Fruit fly (Drosophila melanogaster): Measurements from ENCODE around the gene CG9119.

Gene CG9119

dm6 chr3L:1169617-1170016, 35.0 kb downstream of the CG9119 start (continued):
- TF ChIP-seq en (GFP tag; optimal IDR thresholded peaks at IDR 0.05) (no peak), Atf6 (GFP tag; IDR thresholded peaks at IDR 0.05) (no peak), tap (tag; optimal IDR thresholded peaks at IDR 0.05) (peak; percentile 7), D19B (GFP tag; optimal IDR thresholded peaks at IDR 0.05) (no peak), CG9932 (GFP tag; IDR thresholded peaks at IDR 0.05) (no peak), CG5245 (GFP tag; optimal IDR thresholded peaks at IDR 0.05) (no peak), chinmo (GFP tag; IDR thresholded peaks at IDR 0.05; ENCODE audit: partially characterized antibody) (0 out of 4 replicates have a peak, but pooled peaks have one; percentile 32), CG8478 (optimal IDR thresholded peaks at IDR 0.05) (no peak), CG17568 (GFP tag; optimal IDR thresholded peaks at IDR 0.05) (peak; percentile 33), sug (tag; optimal IDR thresholded peaks at IDR 0.05) (peak; percentile 55), CG34376 (GFP tag; optimal IDR thresholded peaks at IDR 0.05) (peak; percentile 55), CG12071 (GFP tag; optimal IDR thresholded peaks at IDR 0.05) (peak; percentile 34), ERR (GFP tag; optimal IDR thresholded peaks at IDR 0.05) (no peak), GATAe (GFP tag; conservative IDR thresholded peaks at IDR 0.05) (0 out of 2 replicates have a peak, but pooled peaks have one; percentile 30), Lpt (GFP tag; optimal IDR thresholded peaks at IDR 0.05) (no peak), cwo (GFP tag; optimal IDR thresholded peaks at IDR 0.05) (peak; percentile 30), Neu2 (GFP tag; optimal IDR thresholded peaks at IDR 0.05; ENCODE audit: borderline replicate concordance) (no peak), pum (GFP tag; optimal IDR thresholded peaks at IDR 0.05) (no peak), dmrt11E (tag; optimal IDR thresholded peaks at IDR 0.05) (no peak), Chrac-16 (GFP tag; optimal IDR thresholded peaks at IDR 0.05) (no peak), exex (tag; optimal IDR thresholded peaks at IDR 0.05) (peak; percentile 95), CG10979 (tag; optimal IDR thresholded peaks at IDR 0.05) (no peak), CG15269 (tag; optimal IDR thresholded peaks at IDR 0.05) (peak; percentile 39), ttk (GFP tag; IDR thresholded peaks at IDR 0.05) (no peak), gem (tag; optimal IDR thresholded peaks at IDR 0.05) (no peak), CG12299 (tag; optimal IDR thresholded peaks at IDR 0.05) (no peak), CG1529 (GFP tag; optimal IDR thresholded peaks at IDR 0.05) (peak; percentile 26), CG15601 (tag; optimal IDR thresholded peaks at IDR 0.05) (peak; percentile 2), row (GFP tag; IDR thresholded peaks at IDR 0.05) (peak; percentile 28; the same call in 1 of the 3 replicates), BtbVII (GFP tag; optimal IDR thresholded peaks at IDR 0.05) (peak; percentile 4), CG2129 (GFP tag; IDR thresholded peaks at IDR 0.05; ENCODE audit: partially characterized antibody) (no peak), CG14441 (GFP tag; IDR thresholded peaks at IDR 0.05) (peak; percentile 41), fd3F (GFP tag; optimal IDR thresholded peaks at IDR 0.05) (no peak), CG3847 (GFP tag; IDR thresholded peaks at IDR 0.05) (no peak), CG17359 (tag; optimal IDR thresholded peaks at IDR 0.05) (no peak), CG17385 (GFP tag; optimal IDR thresholded peaks at IDR 0.05) (peak; percentile 27), Med (GFP tag) (peak; percentile 38), chm (GFP tag; IDR thresholded peaks at IDR 0.05) (no peak), Ravus (GFP tag; IDR thresholded peaks at IDR 0.05) (no peak), CG11093 (GFP tag; IDR thresholded peaks at IDR 0.05) (no peak), da (GFP tag; optimal IDR thresholded peaks at IDR 0.05) (no peak), CG9797 (GFP tag; optimal IDR thresholded peaks at IDR 0.05) (no peak), Nf-YB (GFP tag; optimal IDR thresholded peaks at IDR 0.05) (peak; percentile 6), tna (GFP tag; IDR thresholded peaks at IDR 0.05; ENCODE audit: partially characterized antibody) (no peak), Deaf1 (tag; optimal IDR thresholded peaks at IDR 0.05) (no peak), CG3838 (GFP tag; optimal IDR thresholded peaks at IDR 0.05) (no peak), ab (GFP tag; optimal IDR thresholded peaks at IDR 0.05) (no peak), Rx (GFP tag; IDR thresholded peaks at IDR 0.05) (no peak), dmrt99B (tag; optimal IDR thresholded peaks at IDR 0.05) (peak; percentile 19), Gsc (GFP tag; IDR thresholded peaks at IDR 0.05) (no peak), Ada2b (GFP tag; IDR thresholded peaks at IDR 0.05) (no peak), salm (tag; optimal IDR thresholded peaks at IDR 0.05) (peak; percentile 61)
